Worm (Caenorhabditis elegans) whole organism, early embryonic: ENCODE data around the gene C46A5.4.

Source experiments
- B0310.2 ChIP-seq: sonication (generic microtip); optimal IDR thresholded peaks from 2 replicates; lab custom pipeline; 2016; ENCODE audit warnings: mild to moderate bottlenecking, missing genetic modification characterization, missing compliant biosample characterization
- F13C5.2 ChIP-seq: sonication (generic microtip); optimal IDR thresholded peaks from 2 replicates; lab custom pipeline; 2017; ENCODE audit warnings: mild to moderate bottlenecking, missing genetic modification characterization, inconsistent platforms, missing compliant biosample characterization
- aly-1 ChIP-seq: sonication (generic microtip); optimal IDR thresholded peaks from 2 replicates; lab custom pipeline; 2016; ENCODE audit warnings: missing genetic modification characterization, missing compliant biosample characterization
- ama-1 ChIP-seq: fragments of 150-350 bp; optimal IDR thresholded peaks from 2 replicates; lab custom pipeline; 2014
- ceh-13 ChIP-seq: fragments of 200-800 bp; sonication (Bioruptor generic); optimal IDR thresholded peaks from 2 replicates; lab custom pipeline; 2018; ENCODE audit warnings: mild to moderate bottlenecking, missing genetic modification characterization, missing compliant biosample characterization
- ets-7 ChIP-seq: sonication (generic microtip); optimal IDR thresholded peaks from 2 replicates; lab custom pipeline; 2016; ENCODE audit warnings: missing genotype, missing genetic modification characterization, missing compliant biosample characterization
- flt-1 ChIP-seq: fragments of 200-800 bp; sonication (Bioruptor generic); IDR thresholded peaks from 2 replicates; pipeline ENCODE4 v1.3.6; 2022; ENCODE audit warnings: missing genetic modification characterization, missing compliant biosample characterization
- hmbx-1 ChIP-seq: sonication (generic microtip); optimal IDR thresholded peaks from 2 replicates; lab custom pipeline; 2016; ENCODE audit warnings: mild to moderate bottlenecking, missing genetic modification characterization, missing compliant biosample characterization
- hmg-4 ChIP-seq: fragments of 200-800 bp; sonication (Bioruptor generic); optimal IDR thresholded peaks from 2 replicates; lab custom pipeline; 2018; ENCODE audit warnings: mild to moderate bottlenecking, missing genetic modification characterization, missing compliant biosample characterization
- hnd-1 ChIP-seq: sonication (generic microtip); optimal IDR thresholded peaks from 2 replicates; lab custom pipeline; 2016; ENCODE audit warnings: missing genetic modification characterization, missing compliant biosample characterization
- pes-1 ChIP-seq: fragments of 200-800 bp; sonication (Bioruptor generic); IDR thresholded peaks from 2 replicates; pipeline ENCODE4 v1.3.6; 2022; ENCODE audit warnings: missing genetic modification reagents, missing genetic modification characterization, missing compliant biosample characterization
- scrt-1 ChIP-seq: fragments of 200-800 bp; sonication (Bioruptor generic); IDR thresholded peaks from 2 replicates; pipeline ENCODE4 v1.3.6; 2022; ENCODE audit warnings: missing genetic modification characterization, missing compliant biosample characterization
- sea-1 ChIP-seq: fragments of 200-800 bp; sonication (Bioruptor generic); conservative IDR thresholded peaks from 2 replicates; pipeline ENCODE4 v1.3.6; 2022; ENCODE audit warnings: missing genetic modification characterization, missing compliant biosample characterization
- tbx-11 ChIP-seq: fragments of 200-800 bp; sonication (Bioruptor generic); IDR thresholded peaks from 2 replicates; pipeline ENCODE4 v1.3.6; 2022; ENCODE audit warnings: missing genetic modification characterization, missing compliant biosample characterization

DNA sequence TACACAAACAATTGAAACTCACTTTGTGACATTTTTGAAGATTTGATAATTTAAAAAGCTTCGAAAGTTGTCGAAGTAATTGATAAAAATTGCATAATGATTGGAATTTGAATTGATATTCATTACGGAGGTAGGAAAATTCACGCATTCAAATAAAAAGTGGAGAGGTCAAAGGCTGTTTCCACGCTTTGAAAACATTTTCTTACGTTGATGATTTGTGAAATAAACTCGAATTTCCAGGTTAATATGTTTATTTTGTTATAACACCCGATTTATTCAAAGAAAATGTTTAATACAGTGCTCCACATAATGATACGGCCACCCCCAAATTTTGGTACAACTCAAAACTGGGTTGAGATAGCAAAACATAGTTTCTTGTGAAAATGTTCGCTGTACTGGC is 46.1 kb upstream of the C46A5.4 start, which contains the start of gene C33H5.16:
- TF ChIP-seq hmg-4 (GFP tag; lab: Kevin White, UChicago) (no peak), ama-1 (lab: Kevin White, UChicago) (no peak), tbx-11 (GFP tag; lab: Robert Waterston, UW) (no peak), flt-1 (GFP tag; lab: Robert Waterston, UW) (no peak), pes-1 (GFP tag; lab: Robert Waterston, UW) (no peak), scrt-1 (GFP tag; lab: Robert Waterston, UW) (no peak), aly-1 (no peak), hnd-1 (no peak), ceh-13 (no peak), F13C5.2 (tag; lab: Kevin White, UChicago) (no peak), sea-1 (no peak), ets-7 (tag; lab: Kevin White, UChicago) (no peak), B0310.2 (tag; lab: Kevin White, UChicago) (no peak), hmbx-1 (tag; lab: Kevin White, UChicago) (no peak)
